Worm (Caenorhabditis elegans) whole organism, L1 larva: ENCODE data around the gene F28A10.1.

Source experiments
- C04F5.9 ChIP-seq: sonication (generic microtip); optimal IDR thresholded peaks from 2 replicates; lab custom pipeline; 2016; ENCODE audit warnings: missing genetic modification characterization, missing compliant biosample characterization
- C34B4.2 ChIP-seq: sonication (generic microtip); optimal IDR thresholded peaks from 2 replicates; lab custom pipeline; 2017; ENCODE audit warnings: mild to moderate bottlenecking, missing genetic modification characterization, missing compliant biosample characterization
- F16B12.6 ChIP-seq: fragments of 150-350 bp; optimal IDR thresholded peaks from 2 replicates; lab custom pipeline; 2014; ENCODE audit warnings: missing biosample characterization, missing genetic modification characterization
- aly-2 ChIP-seq: fragments of 150-350 bp; optimal IDR thresholded peaks from 2 replicates; lab custom pipeline; 2014; ENCODE audit warnings: missing biosample characterization, missing genetic modification characterization
- blmp-1 ChIP-seq: fragments of 150-350 bp; optimal IDR thresholded peaks from 2 replicates; lab custom pipeline; 2014; ENCODE audit warnings: missing biosample characterization, missing genetic modification characterization
- ceh-63 ChIP-seq: fragments of 200-800 bp; sonication (Bioruptor generic); optimal IDR thresholded peaks from 2 replicates; lab custom pipeline; 2018; ENCODE audit warnings: mild to moderate bottlenecking, missing genetic modification characterization, missing compliant biosample characterization
- ceh-90 ChIP-seq: sonication (generic microtip); optimal IDR thresholded peaks from 2 replicates; lab custom pipeline; 2016; ENCODE audit warnings: missing genetic modification characterization, missing compliant biosample characterization
- dpl-1 ChIP-seq, 3 experiments: fragments of 150-350 bp in 2 of 3; sonication (generic microtip) in 1 of 3; optimal IDR thresholded peaks; 2 replicates each; lab custom pipeline; 2014 to 2017; ENCODE audit warnings: missing biosample characterization in 3 of 3, missing genetic modification characterization in 3 of 3, missing genetic modification reagents in 3 of 3
- dsc-1 ChIP-seq: sonication (generic microtip); optimal IDR thresholded peaks from 2 replicates; lab custom pipeline; 2016; ENCODE audit warnings: mild to moderate bottlenecking, missing genetic modification characterization, missing compliant biosample characterization
- efl-3 ChIP-seq: fragments of 200-800 bp; sonication (Bioruptor generic); optimal IDR thresholded peaks from 2 replicates; lab custom pipeline; 2018; ENCODE audit warnings: mild to moderate bottlenecking, missing genetic modification characterization, missing compliant biosample characterization
- egl-27 ChIP-seq, 2 experiments: fragments of 150-350 bp in 1 of 2; sonication (generic microtip); optimal IDR thresholded peaks; 3 replicates each; lab custom pipeline; 2017 to 2018; ENCODE audit warnings: missing biosample characterization in 2 of 2, missing genetic modification characterization in 2 of 2, missing genetic modification reagents in 2 of 2
- elt-2 ChIP-seq: sonication (generic microtip); optimal IDR thresholded peaks from 2 replicates; lab custom pipeline; 2016; ENCODE audit warnings: missing genetic modification characterization, mild to moderate bottlenecking, inconsistent platforms, missing compliant biosample characterization, missing genetic modification reagents
- elt-3 ChIP-seq, 6 experiments: fragments of 150-350 bp in 1 of 6; sonication (generic microtip); optimal IDR thresholded peaks; 2 replicates each; lab custom pipeline; 2017 to 2018; ENCODE audit warnings: missing biosample characterization in 6 of 6, missing genetic modification characterization in 6 of 6, inconsistent platforms in 1 of 6
- fkh-10 ChIP-seq: sonication (generic microtip); optimal IDR thresholded peaks from 2 replicates; lab custom pipeline; 2017; ENCODE audit warnings: missing biosample characterization, missing genetic modification reagents, missing genetic modification characterization
- fos-1 ChIP-seq: fragments of 150-350 bp; optimal IDR thresholded peaks from 2 replicates; lab custom pipeline; 2014; ENCODE audit warnings: missing biosample characterization, missing genetic modification characterization
- hpl-2 ChIP-seq: fragments of 150-350 bp; optimal IDR thresholded peaks from 2 replicates; lab custom pipeline; 2014; ENCODE audit warnings: missing biosample characterization, missing genetic modification reagents, missing genetic modification characterization
- isw-1 ChIP-seq: fragments of 200-800 bp; sonication (Bioruptor generic); IDR thresholded peaks from 2 replicates; pipeline ENCODE4 v1.3.6; 2022; ENCODE audit warnings: missing genetic modification characterization, missing compliant biosample characterization
- jun-1 ChIP-seq: fragments of 150-350 bp; optimal IDR thresholded peaks from 2 replicates; lab custom pipeline; 2014; ENCODE audit warnings: missing biosample characterization, missing genetic modification reagents, missing genetic modification characterization
- lin-13 ChIP-seq: fragments of 150-350 bp; optimal IDR thresholded peaks from 2 replicates; lab custom pipeline; 2014; ENCODE audit warnings: missing biosample characterization, missing genetic modification reagents, missing genetic modification characterization
- lin-14 ChIP-seq: fragments of 200-800 bp; sonication (Bioruptor generic); optimal IDR thresholded peaks from 2 replicates; lab custom pipeline; 2018; ENCODE audit warnings: mild to moderate bottlenecking, missing genetic modification characterization, moderate library complexity, missing compliant biosample characterization
- lin-15B ChIP-seq: fragments of 150-350 bp; sonication (generic microtip); optimal IDR thresholded peaks from 3 replicates; lab custom pipeline; 2014; ENCODE audit warnings: missing biosample characterization, missing genetic modification characterization
- lin-35 ChIP-seq, 2 experiments: fragments of 150-350 bp; optimal IDR thresholded peaks; 2 replicates each; lab custom pipeline; 2014; ENCODE audit warnings: missing biosample characterization in 2 of 2, missing genetic modification characterization in 2 of 2, missing genetic modification reagents in 2 of 2
- lin-39 ChIP-seq: fragments of 150-350 bp; optimal IDR thresholded peaks from 2 replicates; lab custom pipeline; 2014; ENCODE audit warnings: missing biosample characterization, missing genetic modification reagents, missing genetic modification characterization
- lir-3 ChIP-seq: sonication (generic microtip); optimal IDR thresholded peaks from 2 replicates; lab custom pipeline; 2016; ENCODE audit warnings: mild to moderate bottlenecking, missing genetic modification characterization, moderate library complexity, missing compliant biosample characterization; ENCODE audit not compliant: poor library complexity
- mab-9 ChIP-seq: fragments of 200-800 bp; sonication (Bioruptor generic); IDR thresholded peaks from 2 replicates; pipeline ENCODE4 v1.3.6; 2022; ENCODE audit warnings: missing genetic modification reagents, missing genetic modification characterization, missing compliant biosample characterization
- mdl-1 ChIP-seq, 2 experiments: fragments of 150-350 bp; optimal IDR thresholded peaks; 2 replicates each; lab custom pipeline; 2014 to 2017; ENCODE audit warnings: missing biosample characterization in 2 of 2, missing genetic modification characterization in 2 of 2, inconsistent platforms in 1 of 2
- mef-2 ChIP-seq: fragments of 150-350 bp; optimal IDR thresholded peaks from 2 replicates; lab custom pipeline; 2014; ENCODE audit warnings: missing biosample characterization, missing genetic modification characterization
- mep-1 ChIP-seq: fragments of 150-350 bp; optimal IDR thresholded peaks from 2 replicates; lab custom pipeline; 2014; ENCODE audit warnings: missing biosample characterization, missing genetic modification characterization
- nhr-237 ChIP-seq: fragments of 150-350 bp; optimal IDR thresholded peaks from 2 replicates; lab custom pipeline; 2014; ENCODE audit warnings: missing biosample characterization, missing genetic modification characterization
- nhr-28 ChIP-seq: fragments of 150-350 bp; optimal IDR thresholded peaks from 2 replicates; lab custom pipeline; 2014; ENCODE audit warnings: missing biosample characterization, missing genetic modification characterization
- nhr-77 ChIP-seq: fragments of 150-350 bp; optimal IDR thresholded peaks from 2 replicates; lab custom pipeline; 2014; ENCODE audit warnings: missing biosample characterization, missing genetic modification characterization
- nhr-84 ChIP-seq: sonication (generic microtip); optimal IDR thresholded peaks from 2 replicates; lab custom pipeline; 2017; ENCODE audit warnings: missing biosample characterization, missing genetic modification characterization
- nhr-90 ChIP-seq: sonication (generic microtip); optimal IDR thresholded peaks from 2 replicates; lab custom pipeline; 2016; ENCODE audit warnings: mild to moderate bottlenecking, missing genetic modification characterization, missing compliant biosample characterization; ENCODE audit not compliant: poor library complexity
- pqm-1 ChIP-seq: sonication (generic microtip); optimal IDR thresholded peaks from 3 replicates; lab custom pipeline; 2017; ENCODE audit warnings: missing biosample characterization, missing genetic modification characterization
- snu-23 ChIP-seq: sonication (generic microtip); optimal IDR thresholded peaks from 2 replicates; lab custom pipeline; 2016; ENCODE audit warnings: missing genetic modification characterization, missing compliant biosample characterization
- sox-4 ChIP-seq: sonication (generic microtip); optimal IDR thresholded peaks from 2 replicates; lab custom pipeline; 2016; ENCODE audit warnings: missing genetic modification characterization, missing compliant biosample characterization
- unc-86 ChIP-seq: sonication (generic microtip); optimal IDR thresholded peaks from 2 replicates; lab custom pipeline; 2016; ENCODE audit warnings: missing genetic modification characterization, missing compliant biosample characterization
- zip-4 ChIP-seq: fragments of 200-800 bp; sonication (Bioruptor generic); optimal IDR thresholded peaks from 2 replicates; lab custom pipeline; 2018; ENCODE audit warnings: mild to moderate bottlenecking, missing genetic modification characterization, moderate library complexity, missing compliant biosample characterization
- ztf-11 ChIP-seq, 2 experiments: sonication (generic microtip); optimal IDR thresholded peaks; 2 replicates each; lab custom pipeline; 2016 to 2017; ENCODE audit warnings: missing genetic modification characterization in 2 of 2, missing biosample characterization in 1 of 2, missing compliant biosample characterization in 1 of 2
- ztf-4 ChIP-seq: fragments of 150-350 bp; optimal IDR thresholded peaks from 2 replicates; lab custom pipeline; 2014; ENCODE audit warnings: missing biosample characterization, missing genetic modification characterization

The F28A10.1 gene

ce11 chrII:825521-825920, at the start of gene F28A10.1:
TSS of gene F28A10.1 (plus strand) at chrII:825821.
- TF ChIP-seq lin-39 (tag; lab: Kevin White, UChicago) (no peak), F16B12.6 (tag; lab: Kevin White, UChicago) (no peak), pqm-1 (tag; lab: Kevin White, UChicago) (no peak), lir-3 (no peak), mdl-1 (tag; optimal IDR thresholded peaks at IDR 0.05; lab: Kevin White, UChicago) (no peak), ceh-90 (tag; lab: Kevin White, UChicago) (no peak), elt-2 (tag; lab: Kevin White, UChicago) (no peak), efl-3 (GFP tag; lab: Kevin White, UChicago) (no peak), hpl-2 (no peak), sox-4 (tag; lab: Kevin White, UChicago) (no peak), lin-13 (no peak), dsc-1 (tag; lab: Kevin White, UChicago) (no peak), nhr-77 (tag; lab: Kevin White, UChicago) (no peak), mab-9 (no peak)

ce11 chrII:782903-783302, 42.7 kb upstream of the F28A10.1 start, which contains the start of gene Y39F10A.3:
TSS of gene Y39F10A.3 (minus strand) at chrII:783003.
- no peak for TF ChIP-seq efl-3 (GFP tag; lab: Kevin White, UChicago)
- no peak for TF ChIP-seq mef-2 (tag; lab: Kevin White, UChicago)
- no peak for TF ChIP-seq fkh-10 (GFP tag; lab: Kevin White, UChicago)
- TF ChIP-seq mdl-1 (tag; optimal IDR thresholded peaks at IDR 0.05; lab: Kevin White, UChicago) = no peak
- no peak for TF ChIP-seq F16B12.6 (tag; lab: Kevin White, UChicago)
- TF ChIP-seq dpl-1 (GFP tag; optimal IDR thresholded peaks at IDR 0.05; lab: Kevin White, UChicago) = no peak
- TF ChIP-seq aly-2 (tag; lab: Kevin White, UChicago) = no peak
- TF ChIP-seq nhr-84 = no peak
- TF ChIP-seq ztf-4 (tag; lab: Kevin White, UChicago) = no peak
- TF ChIP-seq snu-23 (GFP tag; lab: Kevin White, UChicago) = no peak
- no peak for TF ChIP-seq zip-4 (GFP tag; lab: Kevin White, UChicago)
- no peak for TF ChIP-seq lin-15B
- no peak for TF ChIP-seq nhr-237 (tag; lab: Kevin White, UChicago)
- no peak for TF ChIP-seq nhr-28 (tag; lab: Kevin White, UChicago)
- no peak for TF ChIP-seq nhr-90 (tag; lab: Kevin White, UChicago)
- no peak for TF ChIP-seq elt-3 (tag; optimal IDR thresholded peaks at IDR 0.05; lab: Kevin White, UChicago)
- TF ChIP-seq jun-1 (tag; lab: Kevin White, UChicago) = no peak
- TF ChIP-seq isw-1 (GFP tag; lab: Robert Waterston, UW) = no peak
- no peak for TF ChIP-seq mep-1 (tag; lab: Kevin White, UChicago)

ce11 chrII:783532-783931, 42.1 kb upstream of the F28A10.1 start, which contains the start of gene Y39F10A.6:
TSS of gene Y39F10A.6 (minus strand) at chrII:783632.
- no peak for TF ChIP-seq elt-2 (tag; lab: Kevin White, UChicago)
- no peak for TF ChIP-seq ztf-11 (tag; optimal IDR thresholded peaks at IDR 0.05; lab: Kevin White, UChicago)
- no peak for TF ChIP-seq lin-14 (GFP tag; lab: Kevin White, UChicago)
- TF ChIP-seq fos-1 (tag; lab: Kevin White, UChicago) = no peak
- TF ChIP-seq jun-1 (tag; lab: Kevin White, UChicago) = no peak
- no peak for TF ChIP-seq unc-86 (tag; lab: Kevin White, UChicago)
- no peak for TF ChIP-seq nhr-77 (tag; lab: Kevin White, UChicago)
- no peak for TF ChIP-seq lin-35 (GFP tag; optimal IDR thresholded peaks at IDR 0.05; lab: Kevin White, UChicago)
- no peak for TF ChIP-seq C34B4.2 (tag; lab: Kevin White, UChicago)
- no peak for TF ChIP-seq isw-1 (GFP tag; lab: Robert Waterston, UW)
- no peak for TF ChIP-seq C04F5.9 (tag; lab: Kevin White, UChicago)
- TF ChIP-seq blmp-1 = no peak
- TF ChIP-seq ceh-90 (tag; lab: Kevin White, UChicago) = no peak
- no peak for TF ChIP-seq zip-4 (GFP tag; lab: Kevin White, UChicago)
- no peak for TF ChIP-seq egl-27 (tag; optimal IDR thresholded peaks at IDR 0.05; lab: Kevin White, UChicago)
- TF ChIP-seq ceh-63 (GFP tag; lab: Kevin White, UChicago) = no peak
